Worm (Caenorhabditis elegans): ENCODE measurements around the gene lin-23.

ce11 chrII:6342455-6342854 lies 28.6 kb upstream of the lin-23 start:
- TF ChIP-seq nhr-237 (tag; optimal IDR thresholded peaks at IDR 0.05) (no peak), nhr-28 (tag; optimal IDR thresholded peaks at IDR 0.05) (no peak), skn-1 (tag; optimal IDR thresholded peaks at IDR 0.05) (no peak), ces-1 (GFP tag; optimal IDR thresholded peaks at IDR 0.05) (no peak), nhr-41 (GFP tag; IDR thresholded peaks at IDR 0.05) (no peak), snpc-4 (tag; optimal IDR thresholded peaks at IDR 0.05) (no peak)

Measured in whole organism, L4 larva.